Worm (Caenorhabditis elegans) whole organism, L1 larva: ENCODE results near the gene C18D4.6.
A peak's percentile ranks its signal among the peaks of the same experiment; 100 is the strongest.

Experiments
- C16A3.4 ChIP-seq: fragments of 150-350 bp; optimal IDR thresholded peaks from 2 replicates; lab custom pipeline; 2014; ENCODE audit warnings: missing biosample characterization, missing genetic modification characterization
- C34B4.2 ChIP-seq: sonication (generic microtip); optimal IDR thresholded peaks from 2 replicates; lab custom pipeline; 2017; ENCODE audit warnings: mild to moderate bottlenecking, missing genetic modification characterization, missing compliant biosample characterization
- F16B12.6 ChIP-seq: fragments of 150-350 bp; optimal IDR thresholded peaks from 2 replicates; lab custom pipeline; 2014; ENCODE audit warnings: missing biosample characterization, missing genetic modification characterization
- aha-1 ChIP-seq: fragments of 150-350 bp; optimal IDR thresholded peaks from 2 replicates; lab custom pipeline; 2014; ENCODE audit warnings: missing biosample characterization, missing genetic modification characterization
- aly-2 ChIP-seq: fragments of 150-350 bp; optimal IDR thresholded peaks from 2 replicates; lab custom pipeline; 2014; ENCODE audit warnings: missing biosample characterization, missing genetic modification characterization
- blmp-1 ChIP-seq: fragments of 150-350 bp; optimal IDR thresholded peaks from 2 replicates; lab custom pipeline; 2014; ENCODE audit warnings: missing biosample characterization, missing genetic modification characterization
- ceh-8 ChIP-seq: fragments of 200-800 bp; sonication (Bioruptor generic); optimal IDR thresholded peaks from 2 replicates; lab custom pipeline; 2018; ENCODE audit warnings: mild to moderate bottlenecking, missing genetic modification characterization, moderate library complexity, missing compliant biosample characterization
- ceh-90 ChIP-seq: sonication (generic microtip); optimal IDR thresholded peaks from 2 replicates; lab custom pipeline; 2016; ENCODE audit warnings: missing genetic modification characterization, missing compliant biosample characterization
- efl-1 ChIP-seq, 4 experiments: fragments of 150-350 bp; optimal IDR thresholded peaks in 3 of 4; peaks in 1 of 4; 1 replicate in 1 of 4; 2 replicates in 3 of 4; lab custom pipeline; 2014; ENCODE audit warnings: missing biosample characterization in 2 of 4, missing genetic modification characterization in 2 of 4, missing genetic modification reagents in 2 of 4
- efl-3 ChIP-seq: fragments of 200-800 bp; sonication (Bioruptor generic); optimal IDR thresholded peaks from 2 replicates; lab custom pipeline; 2018; ENCODE audit warnings: mild to moderate bottlenecking, missing genetic modification characterization, missing compliant biosample characterization
- egl-13 ChIP-seq: sonication (generic microtip); optimal IDR thresholded peaks from 2 replicates; lab custom pipeline; 2016; ENCODE audit warnings: missing genotype, missing genetic modification reagents, missing genetic modification characterization, missing compliant biosample characterization
- elt-2 ChIP-seq: sonication (generic microtip); optimal IDR thresholded peaks from 2 replicates; lab custom pipeline; 2016; ENCODE audit warnings: missing genetic modification characterization, mild to moderate bottlenecking, inconsistent platforms, missing compliant biosample characterization, missing genetic modification reagents
- elt-3 ChIP-seq, 6 experiments: fragments of 150-350 bp in 1 of 6; sonication (generic microtip); optimal IDR thresholded peaks; 2 replicates each; lab custom pipeline; 2017 to 2018; ENCODE audit warnings: missing biosample characterization in 6 of 6, missing genetic modification characterization in 6 of 6, inconsistent platforms in 1 of 6
- fkh-10 ChIP-seq: sonication (generic microtip); optimal IDR thresholded peaks from 2 replicates; lab custom pipeline; 2017; ENCODE audit warnings: missing biosample characterization, missing genetic modification reagents, missing genetic modification characterization
- fos-1 ChIP-seq: fragments of 150-350 bp; optimal IDR thresholded peaks from 2 replicates; lab custom pipeline; 2014; ENCODE audit warnings: missing biosample characterization, missing genetic modification characterization
- hlh-4 ChIP-seq: sonication (generic microtip); optimal IDR thresholded peaks from 2 replicates; lab custom pipeline; 2016; ENCODE audit warnings: mild to moderate bottlenecking, missing genetic modification characterization, missing compliant biosample characterization
- irx-1 ChIP-seq: sonication (generic microtip); optimal IDR thresholded peaks from 2 replicates; lab custom pipeline; 2016; ENCODE audit warnings: missing genetic modification characterization, missing compliant biosample characterization
- isw-1 ChIP-seq: fragments of 200-800 bp; sonication (Bioruptor generic); IDR thresholded peaks from 2 replicates; pipeline ENCODE4 v1.3.6; 2022; ENCODE audit warnings: missing genetic modification characterization, missing compliant biosample characterization
- jun-1 ChIP-seq: fragments of 150-350 bp; optimal IDR thresholded peaks from 2 replicates; lab custom pipeline; 2014; ENCODE audit warnings: missing biosample characterization, missing genetic modification reagents, missing genetic modification characterization
- lin-15B ChIP-seq: fragments of 150-350 bp; sonication (generic microtip); optimal IDR thresholded peaks from 3 replicates; lab custom pipeline; 2014; ENCODE audit warnings: missing biosample characterization, missing genetic modification characterization
- lin-39 ChIP-seq: fragments of 150-350 bp; optimal IDR thresholded peaks from 2 replicates; lab custom pipeline; 2014; ENCODE audit warnings: missing biosample characterization, missing genetic modification reagents, missing genetic modification characterization
- mab-9 ChIP-seq: fragments of 200-800 bp; sonication (Bioruptor generic); IDR thresholded peaks from 2 replicates; pipeline ENCODE4 v1.3.6; 2022; ENCODE audit warnings: missing genetic modification reagents, missing genetic modification characterization, missing compliant biosample characterization
- mep-1 ChIP-seq: fragments of 150-350 bp; optimal IDR thresholded peaks from 2 replicates; lab custom pipeline; 2014; ENCODE audit warnings: missing biosample characterization, missing genetic modification characterization
- nhr-28 ChIP-seq: fragments of 150-350 bp; optimal IDR thresholded peaks from 2 replicates; lab custom pipeline; 2014; ENCODE audit warnings: missing biosample characterization, missing genetic modification characterization
- nhr-47 ChIP-seq: sonication (generic microtip); optimal IDR thresholded peaks from 2 replicates; lab custom pipeline; 2016; ENCODE audit warnings: mild to moderate bottlenecking, missing genetic modification characterization, moderate library complexity, missing compliant biosample characterization
- nhr-77 ChIP-seq: fragments of 150-350 bp; optimal IDR thresholded peaks from 2 replicates; lab custom pipeline; 2014; ENCODE audit warnings: missing biosample characterization, missing genetic modification characterization
- nhr-85 ChIP-seq: sonication (generic microtip); peaks from one replicate; lab custom pipeline; 2016; ENCODE audit warnings: missing genetic modification characterization, inconsistent platforms, missing compliant biosample characterization
- nhr-90 ChIP-seq: sonication (generic microtip); optimal IDR thresholded peaks from 2 replicates; lab custom pipeline; 2016; ENCODE audit warnings: mild to moderate bottlenecking, missing genetic modification characterization, missing compliant biosample characterization; ENCODE audit not compliant: poor library complexity
- pag-3 ChIP-seq: sonication (generic microtip); optimal IDR thresholded peaks from 2 replicates; lab custom pipeline; 2017; ENCODE audit warnings: missing genetic modification characterization, mild to moderate bottlenecking, missing compliant biosample characterization, antibody characterized with exemption, borderline replicate concordance; ENCODE audit not compliant: insufficient read depth
- pax-3 ChIP-seq: fragments of 200-800 bp; sonication (Bioruptor generic); optimal IDR thresholded peaks from 2 replicates; lab custom pipeline; 2018; ENCODE audit warnings: mild to moderate bottlenecking, missing genetic modification characterization, moderate library complexity, missing compliant biosample characterization
- rnt-1 ChIP-seq: sonication (generic microtip); optimal IDR thresholded peaks from 2 replicates; lab custom pipeline; 2016; ENCODE audit warnings: mild to moderate bottlenecking, missing genetic modification characterization, moderate library complexity, missing compliant biosample characterization
- skn-1 ChIP-seq: fragments of 150-350 bp; optimal IDR thresholded peaks from 2 replicates; lab custom pipeline; 2014; ENCODE audit warnings: missing biosample characterization, missing genetic modification characterization
- snpc-4 ChIP-seq: fragments of 150-350 bp; optimal IDR thresholded peaks from 2 replicates; lab custom pipeline; 2014; ENCODE audit warnings: missing biosample characterization, missing genetic modification characterization
- snu-23 ChIP-seq: sonication (generic microtip); optimal IDR thresholded peaks from 2 replicates; lab custom pipeline; 2016; ENCODE audit warnings: missing genetic modification characterization, missing compliant biosample characterization
- sptf-1 ChIP-seq: fragments of 150-350 bp; optimal IDR thresholded peaks from 2 replicates; lab custom pipeline; 2014; ENCODE audit warnings: missing biosample characterization, missing genetic modification characterization
- swsn-7 ChIP-seq: sonication (generic microtip); optimal IDR thresholded peaks from 2 replicates; lab custom pipeline; 2016; ENCODE audit warnings: missing genetic modification characterization, missing compliant biosample characterization
- tbx-2 ChIP-seq: sonication (generic microtip); optimal IDR thresholded peaks from 2 replicates; lab custom pipeline; 2016; ENCODE audit warnings: missing genetic modification characterization, missing compliant biosample characterization
- tlp-1 ChIP-seq: fragments of 150-350 bp; optimal IDR thresholded peaks from 2 replicates; lab custom pipeline; 2014; ENCODE audit warnings: missing biosample characterization, missing genetic modification characterization
- unc-130 ChIP-seq: fragments of 150-350 bp; optimal IDR thresholded peaks from 2 replicates; lab custom pipeline; 2017; ENCODE audit warnings: missing biosample characterization, missing genetic modification characterization, inconsistent platforms
- unc-62 ChIP-seq: fragments of 150-350 bp; optimal IDR thresholded peaks from 2 replicates; lab custom pipeline; 2014; ENCODE audit warnings: missing biosample characterization, missing genetic modification reagents, missing genetic modification characterization
- unc-86 ChIP-seq: sonication (generic microtip); optimal IDR thresholded peaks from 2 replicates; lab custom pipeline; 2016; ENCODE audit warnings: missing genetic modification characterization, missing compliant biosample characterization
- unc-98 ChIP-seq: fragments of 200-800 bp; sonication (Bioruptor generic); IDR thresholded peaks from 2 replicates; pipeline ENCODE4 v1.3.6; 2022; ENCODE audit warnings: missing genetic modification characterization, missing compliant biosample characterization
- vab-15 ChIP-seq: sonication (generic microtip); optimal IDR thresholded peaks from 2 replicates; lab custom pipeline; 2017; ENCODE audit warnings: missing genotype, mild to moderate bottlenecking, missing genetic modification characterization, missing compliant biosample characterization
- ztf-11 ChIP-seq, 2 experiments: sonication (generic microtip); optimal IDR thresholded peaks; 2 replicates each; lab custom pipeline; 2016 to 2017; ENCODE audit warnings: missing genetic modification characterization in 2 of 2, missing biosample characterization in 1 of 2, missing compliant biosample characterization in 1 of 2
- ztf-4 ChIP-seq: fragments of 150-350 bp; optimal IDR thresholded peaks from 2 replicates; lab custom pipeline; 2014; ENCODE audit warnings: missing biosample characterization, missing genetic modification characterization

Gene C18D4.6

DNA sequence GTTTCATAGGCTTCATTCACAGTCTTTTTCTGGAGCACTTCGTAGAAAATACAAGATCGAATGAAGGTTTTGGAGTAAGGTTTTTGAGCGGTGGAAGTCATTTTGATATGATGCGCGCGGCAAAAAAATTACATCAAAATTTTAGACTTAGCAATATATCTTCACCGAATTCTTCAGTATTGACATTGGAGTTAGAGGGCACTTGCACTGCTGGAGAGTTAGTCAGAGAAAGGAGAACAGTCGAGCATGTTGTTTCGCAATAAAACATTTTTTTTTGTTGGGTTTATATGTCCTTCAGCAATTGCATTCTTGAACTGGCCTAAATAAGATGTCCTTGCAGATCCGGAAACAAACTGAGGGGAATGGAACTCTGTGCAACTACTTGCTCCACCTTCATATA, 27.7 kb upstream of the C18D4.6 start, which contains the start of gene fbxa-171:
TSS of gene fbxa-171 (minus strand) at position 101 of the 400 bp plus-strand sequence.
- TF ChIP-seq pag-3 = no peak
- no peak for TF ChIP-seq egl-13 (tag; lab: Kevin White, UChicago)
- TF ChIP-seq ceh-8 (GFP tag; lab: Kevin White, UChicago) = no peak
- TF ChIP-seq snu-23 (GFP tag; lab: Kevin White, UChicago) = no peak
- no peak for TF ChIP-seq aha-1 (tag; lab: Kevin White, UChicago)
- no peak for TF ChIP-seq efl-1 (optimal IDR thresholded peaks at IDR 0.05; lab: Kevin White, UChicago)
- peak in 1 of 2 experiments; percentile 7 for TF ChIP-seq efl-1 (GFP tag; optimal IDR thresholded peaks at IDR 0.05 in 1 of 2; lab: Kevin White, UChicago)
- no peak for TF ChIP-seq isw-1 (GFP tag; lab: Robert Waterston, UW)

- TF ChIP-seq unc-86 (tag; lab: Kevin White, UChicago) (no peak), nhr-85 (tag; lab: Kevin White, UChicago) (no peak), mep-1 (tag; lab: Kevin White, UChicago) (no peak), aly-2 (tag; lab: Kevin White, UChicago) (no peak), C34B4.2 (tag; lab: Kevin White, UChicago) (no peak), efl-3 (GFP tag; lab: Kevin White, UChicago) (no peak), fos-1 (tag; lab: Kevin White, UChicago) (no peak), hlh-4 (tag; lab: Kevin White, UChicago) (no peak), F16B12.6 (tag; lab: Kevin White, UChicago) (no peak), blmp-1 (tag; lab: Kevin White, UChicago) (no peak), swsn-7 (tag; lab: Kevin White, UChicago) (no peak), C16A3.4 (tag; lab: Kevin White, UChicago) (no peak), egl-13 (tag; lab: Kevin White, UChicago) (no peak), irx-1 (tag; lab: Kevin White, UChicago) (no peak)
Observed at ce11 chrV:17558946-17559345, 20.8 kb upstream of the C18D4.6 start, which contains the start of gene fbxa-172. Gene fbxa-172 (plus strand): TSS chrV:17559246.

- TF ChIP-seq snpc-4 (tag; lab: Kevin White, UChicago) (no peak), mab-9 (GFP tag; lab: Robert Waterston, UW) (no peak), unc-98 (GFP tag; lab: Robert Waterston, UW) (no peak), snu-23 (GFP tag; lab: Kevin White, UChicago) (no peak), jun-1 (tag; lab: Kevin White, UChicago) (no peak), skn-1 (tag; lab: Kevin White, UChicago) (no peak), tlp-1 (no peak), unc-62 (GFP tag; lab: Kevin White, UChicago) (no peak)
Observed at ce11 chrV:17558377-17558776, 20.2 kb upstream of the C18D4.6 start, which contains the start of gene fbxa-174. Gene fbxa-174 (minus strand): TSS chrV:17558477.

- TF ChIP-seq mep-1 (tag; lab: Kevin White, UChicago) (no peak), tbx-2 (tag; lab: Kevin White, UChicago) (no peak), pax-3 (tag; lab: Kevin White, UChicago) (no peak), sptf-1 (tag; lab: Kevin White, UChicago) (no peak), ceh-90 (tag; lab: Kevin White, UChicago) (no peak), elt-3 (tag; optimal IDR thresholded peaks at IDR 0.05; lab: Kevin White, UChicago) (no peak), ztf-11 (tag; optimal IDR thresholded peaks at IDR 0.05; lab: Kevin White, UChicago) (no peak), fkh-10 (GFP tag; lab: Kevin White, UChicago) (no peak)
Observed at ce11 chrV:17552759-17553158, 14.6 kb upstream of the C18D4.6 start, which contains the start of gene C38D9.8. Gene C38D9.8 (minus strand): TSS chrV:17552859.

ce11 chrV:17551396-17551795, 13.2 kb upstream of the C18D4.6 start:
- TF ChIP-seq ztf-4 (no peak), C34B4.2 (tag; lab: Kevin White, UChicago) (no peak), lin-39 (no peak), tbx-2 (tag; lab: Kevin White, UChicago) (no peak), pax-3 (tag; lab: Kevin White, UChicago) (no peak), pag-3 (no peak), rnt-1 (tag; lab: Kevin White, UChicago) (no peak), lin-15B (tag; lab: Kevin White, UChicago) (no peak), nhr-90 (tag; lab: Kevin White, UChicago) (no peak), unc-130 (tag; lab: Kevin White, UChicago) (no peak), elt-2 (no peak), vab-15 (tag; lab: Kevin White, UChicago) (no peak), nhr-77 (no peak), swsn-7 (tag; lab: Kevin White, UChicago) (no peak), nhr-47 (tag; lab: Kevin White, UChicago) (no peak), elt-3 (tag; optimal IDR thresholded peaks at IDR 0.05; lab: Kevin White, UChicago) (no peak), nhr-28 (no peak), snpc-4 (tag; lab: Kevin White, UChicago) (no peak)
